Worm (Caenorhabditis elegans): ENCODE measurements around the gene C23F12.3.
A peak's percentile ranks its signal among the peaks of the same experiment; 100 is the strongest.

Gene C23F12.3

ce11 chrX:9393750-9394149 is 2.3 kb downstream of the C23F12.3 start, which contains the start of gene C23F12.9:
Gene C23F12.9, plus strand, starts transcription at chrX:9394050.
- no peak for TF ChIP-seq Y79H2A.3 (GFP tag; conservative IDR thresholded peaks at IDR 0.05)
- no peak for TF ChIP-seq cebp-2 (GFP tag; IDR thresholded peaks at IDR 0.05)
- no peak for TF ChIP-seq hsf-1 (GFP tag; IDR thresholded peaks at IDR 0.05)

- TF ChIP-seq ztf-3 (GFP tag; optimal IDR thresholded peaks at IDR 0.05) (no peak), rpc-1 (optimal IDR thresholded peaks at IDR 0.05) (no peak), rpc-1 (tag; optimal IDR thresholded peaks at IDR 0.05) (no peak), lir-1 (GFP tag; conservative IDR thresholded peaks at IDR 0.05) (no peak)
Observed at ce11 chrX:9397401-9397800, 6.0 kb downstream of the C23F12.3 start, which contains the start of gene fln-2. Gene fln-2, plus strand, starts transcription at chrX:9397701.

- no peak for TF ChIP-seq egrh-3 (GFP tag; IDR thresholded peaks at IDR 0.05)
- TF ChIP-seq madf-8 (GFP tag; conservative IDR thresholded peaks at IDR 0.05), result no peak
- TF ChIP-seq Y67H2A.10 (GFP tag; conservative IDR thresholded peaks at IDR 0.05), result no peak
- no peak for TF ChIP-seq F52B5.7 (tag; optimal IDR thresholded peaks at IDR 0.05)
- no peak for TF ChIP-seq dpl-1 (GFP tag; optimal IDR thresholded peaks at IDR 0.05)
- no peak for TF ChIP-seq B0019.2 (GFP tag; conservative IDR thresholded peaks at IDR 0.05)
- TF ChIP-seq nhr-80 (tag; optimal IDR thresholded peaks at IDR 0.05), result no peak
- TF ChIP-seq ceh-58 (GFP tag; IDR thresholded peaks at IDR 0.05), result no peak
- no peak for TF ChIP-seq akir-1 (GFP tag; optimal IDR thresholded peaks at IDR 0.05)
- no peak for TF ChIP-seq dox-1 (GFP tag; IDR thresholded peaks at IDR 0.05)
Observed at ce11 chrX:9401963-9402362, 10.5 kb downstream of the C23F12.3 start.

- no peak for TF ChIP-seq nfya-1 (tag; optimal IDR thresholded peaks at IDR 0.05; ENCODE audit: borderline replicate concordance, insufficient read depth)
- no peak for TF ChIP-seq hmg-20 (GFP tag; IDR thresholded peaks at IDR 0.05)
- TF ChIP-seq somi-1 (GFP tag; optimal IDR thresholded peaks at IDR 0.05), result no peak
- no peak for TF ChIP-seq hrde-1 (tag; optimal IDR thresholded peaks at IDR 0.05; ENCODE audit: borderline replicate concordance)
- TF ChIP-seq let-607 (tag; optimal IDR thresholded peaks at IDR 0.05), result no peak
- no peak for TF ChIP-seq him-1 (tag; optimal IDR thresholded peaks at IDR 0.05)
- no peak for TF ChIP-seq T26A5.8 (tag; optimal IDR thresholded peaks at IDR 0.05)
- no peak for TF ChIP-seq rpc-1 (optimal IDR thresholded peaks at IDR 0.05)
- no peak for TF ChIP-seq rpc-1 (tag; optimal IDR thresholded peaks at IDR 0.05)
- TF ChIP-seq rcor-1 (GFP tag; IDR thresholded peaks at IDR 0.05), result no peak
- TF ChIP-seq lag-1 (GFP tag; IDR thresholded peaks at IDR 0.05), result no peak
- TF ChIP-seq lir-1 (GFP tag; conservative IDR thresholded peaks at IDR 0.05), result no peak
- TF ChIP-seq hlh-12 (tag; optimal IDR thresholded peaks at IDR 0.05), result no peak
- no peak for TF ChIP-seq ztf-25 (GFP tag; IDR thresholded peaks at IDR 0.05)
- no peak for TF ChIP-seq aptf-2 (GFP tag; conservative IDR thresholded peaks at IDR 0.05)
- TF ChIP-seq ztf-26 (tag; optimal IDR thresholded peaks at IDR 0.05), result no peak
- TF ChIP-seq gei-17 (GFP tag; optimal IDR thresholded peaks at IDR 0.05), result no peak
Observed at ce11 chrX:9402464-9402863, 11.0 kb downstream of the C23F12.3 start.

ce11 chrX:9403622-9404255 is 12.3 kb downstream of the C23F12.3 start:
- TF ChIP-seq unc-130 (GFP tag; optimal IDR thresholded peaks at IDR 0.05) (no peak), nhr-27 (tag; optimal IDR thresholded peaks at IDR 0.05) (no peak), lin-40 (tag; optimal IDR thresholded peaks at IDR 0.05) (peak; percentile 10), mxl-1 (tag; optimal IDR thresholded peaks at IDR 0.05) (no peak), rec-8 (tag; optimal IDR thresholded peaks at IDR 0.05) (no peak), ztf-26 (tag; optimal IDR thresholded peaks at IDR 0.05) (peak; percentile 3), F22D6.2 (tag; optimal IDR thresholded peaks at IDR 0.05) (no peak), hlh-26 (GFP tag; conservative IDR thresholded peaks at IDR 0.05) (no peak), somi-1 (GFP tag; optimal IDR thresholded peaks at IDR 0.05) (peak; percentile 38)

Data from whole organism, young adult.